Worm (Caenorhabditis elegans) whole organism, late embryonic: ENCODE measurements around the gene sto-1.

Experiments
- C08G9.2 ChIP-seq: sonication (generic microtip); optimal IDR thresholded peaks from 2 replicates; lab custom pipeline; 2016; ENCODE audit warnings: mild to moderate bottlenecking, missing genetic modification characterization, moderate library complexity, missing compliant biosample characterization
- C38D4.7 ChIP-seq: fragments of 200-800 bp; sonication (Bioruptor generic); optimal IDR thresholded peaks from 2 replicates; lab custom pipeline; 2018; ENCODE audit warnings: mild to moderate bottlenecking, missing genetic modification characterization, moderate library complexity, missing compliant biosample characterization
- F13H6.1 ChIP-seq: sonication (generic microtip); optimal IDR thresholded peaks from 2 replicates; lab custom pipeline; 2016; ENCODE audit warnings: missing genetic modification characterization, missing compliant biosample characterization
- Y22D7AL.16 ChIP-seq: sonication (generic microtip); optimal IDR thresholded peaks from 2 replicates; lab custom pipeline; 2016; ENCODE audit warnings: missing genetic modification characterization, missing compliant biosample characterization
- ama-1 ChIP-seq: fragments of 150-350 bp; optimal IDR thresholded peaks from 2 replicates; lab custom pipeline; 2014
- ceh-14 ChIP-seq: sonication (generic microtip); optimal IDR thresholded peaks from 2 replicates; lab custom pipeline; 2016; ENCODE audit warnings: missing genotype, missing genetic modification characterization, missing compliant biosample characterization
- ceh-19 ChIP-seq: fragments of 200-800 bp; sonication (Bioruptor generic); optimal IDR thresholded peaks from 2 replicates; lab custom pipeline; 2018; ENCODE audit warnings: mild to moderate bottlenecking, missing genetic modification characterization, missing compliant biosample characterization
- ceh-2 ChIP-seq: sonication (generic microtip); optimal IDR thresholded peaks from 2 replicates; lab custom pipeline; 2016; ENCODE audit warnings: missing genotype, missing genetic modification characterization, missing compliant biosample characterization
- ceh-22 ChIP-seq: sonication (generic microtip); optimal IDR thresholded peaks from 2 replicates; lab custom pipeline; 2017; ENCODE audit warnings: missing biosample characterization, missing genetic modification characterization
- ceh-30 ChIP-seq: fragments of 150-350 bp; optimal IDR thresholded peaks from 2 replicates; lab custom pipeline; 2014; ENCODE audit warnings: missing biosample characterization, missing genetic modification characterization
- ceh-48 ChIP-seq: sonication (generic microtip); optimal IDR thresholded peaks from 2 replicates; lab custom pipeline; 2016; ENCODE audit warnings: missing genetic modification characterization, inconsistent platforms, missing compliant biosample characterization
- ceh-6 ChIP-seq: fragments of 200-800 bp; sonication (Bioruptor generic); optimal IDR thresholded peaks from 2 replicates; lab custom pipeline; 2018; ENCODE audit warnings: mild to moderate bottlenecking, missing genetic modification characterization, missing compliant biosample characterization
- ceh-9 ChIP-seq: sonication (generic microtip); optimal IDR thresholded peaks from 2 replicates; lab custom pipeline; 2016; ENCODE audit warnings: mild to moderate bottlenecking, missing genetic modification characterization, inconsistent platforms, missing compliant biosample characterization
- che-1 ChIP-seq: sonication (generic microtip); optimal IDR thresholded peaks from 2 replicates; lab custom pipeline; 2016; ENCODE audit warnings: mild to moderate bottlenecking, missing genetic modification characterization, missing compliant biosample characterization
- dmd-4 ChIP-seq: sonication (generic microtip); optimal IDR thresholded peaks from 2 replicates; lab custom pipeline; 2016; ENCODE audit warnings: borderline replicate concordance, missing genetic modification characterization, missing compliant biosample characterization
- elt-2 ChIP-seq: sonication (generic microtip); optimal IDR thresholded peaks from 2 replicates; lab custom pipeline; 2016; ENCODE audit warnings: missing genetic modification reagents, missing genetic modification characterization, missing compliant biosample characterization
- elt-4 ChIP-seq: sonication (generic microtip); optimal IDR thresholded peaks from 2 replicates; lab custom pipeline; 2016; ENCODE audit warnings: missing genetic modification characterization, missing compliant biosample characterization
- ets-4 ChIP-seq: sonication (generic microtip); optimal IDR thresholded peaks from 2 replicates; lab custom pipeline; 2016; ENCODE audit warnings: missing genetic modification characterization, missing compliant biosample characterization
- hlh-30 ChIP-seq: sonication (generic microtip); optimal IDR thresholded peaks from 2 replicates; lab custom pipeline; 2017; ENCODE audit warnings: antibody characterized with exemption, missing genetic modification characterization, missing compliant biosample characterization; ENCODE audit not compliant: insufficient read depth
- lim-6 ChIP-seq: sonication (generic microtip); optimal IDR thresholded peaks from 2 replicates; lab custom pipeline; 2016; ENCODE audit warnings: missing genetic modification characterization, missing compliant biosample characterization
- lin-11 ChIP-seq: fragments of 200-800 bp; sonication (Bioruptor generic); optimal IDR thresholded peaks from 2 replicates; lab custom pipeline; 2018; ENCODE audit warnings: mild to moderate bottlenecking, missing genetic modification characterization, missing compliant biosample characterization
- madf-2 ChIP-seq: sonication (generic microtip); optimal IDR thresholded peaks from 2 replicates; lab custom pipeline; 2017; ENCODE audit warnings: missing genetic modification characterization, missing compliant biosample characterization
- mec-3 ChIP-seq: sonication (generic microtip); optimal IDR thresholded peaks from 2 replicates; lab custom pipeline; 2016; ENCODE audit warnings: borderline replicate concordance, missing genetic modification characterization, missing compliant biosample characterization
- nhr-11 ChIP-seq: fragments of 150-350 bp; optimal IDR thresholded peaks from 2 replicates; lab custom pipeline; 2014; ENCODE audit warnings: missing biosample characterization, missing genetic modification characterization
- nhr-232 ChIP-seq: sonication (generic microtip); optimal IDR thresholded peaks from 2 replicates; lab custom pipeline; 2016; ENCODE audit warnings: missing genetic modification characterization, missing compliant biosample characterization
- npax-4 ChIP-seq: sonication (generic microtip); optimal IDR thresholded peaks from 2 replicates; lab custom pipeline; 2016; ENCODE audit warnings: missing genetic modification characterization, missing compliant biosample characterization
- odd-2 ChIP-seq: sonication (generic microtip); optimal IDR thresholded peaks from 2 replicates; lab custom pipeline; 2017; ENCODE audit warnings: antibody characterized with exemption, mild to moderate bottlenecking, missing genetic modification characterization, missing compliant biosample characterization
- pqm-1 ChIP-seq: sonication (generic microtip); optimal IDR thresholded peaks from 2 replicates; lab custom pipeline; 2016; ENCODE audit warnings: missing genetic modification characterization, missing compliant biosample characterization
- pros-1 ChIP-seq: fragments of 150-350 bp; optimal IDR thresholded peaks from 2 replicates; lab custom pipeline; 2014; ENCODE audit warnings: missing biosample characterization, missing genetic modification reagents, missing genetic modification characterization
- rnt-1 ChIP-seq: sonication (generic microtip); optimal IDR thresholded peaks from 2 replicates; lab custom pipeline; 2016; ENCODE audit warnings: missing genetic modification characterization, missing compliant biosample characterization
- sdc-2 ChIP-seq: sonication (generic microtip); optimal IDR thresholded peaks from 2 replicates; lab custom pipeline; 2016; ENCODE audit warnings: missing genotype, missing genetic modification characterization, missing compliant biosample characterization
- syd-9 ChIP-seq: sonication (generic microtip); optimal IDR thresholded peaks from 2 replicates; lab custom pipeline; 2016; ENCODE audit warnings: mild to moderate bottlenecking, missing genetic modification characterization, moderate library complexity, missing compliant biosample characterization
- tbx-2 ChIP-seq: sonication (generic microtip); optimal IDR thresholded peaks from 2 replicates; lab custom pipeline; 2016; ENCODE audit warnings: missing genetic modification characterization, missing compliant biosample characterization
- unc-42 ChIP-seq: sonication (generic microtip); optimal IDR thresholded peaks from 2 replicates; lab custom pipeline; 2016; ENCODE audit warnings: missing genotype, missing genetic modification characterization, missing compliant biosample characterization
- unc-55 ChIP-seq: sonication (generic microtip); optimal IDR thresholded peaks from 2 replicates; lab custom pipeline; 2017; ENCODE audit warnings: missing biosample characterization, missing genetic modification reagents, missing genetic modification characterization
- zip-5 ChIP-seq: sonication (generic microtip); optimal IDR thresholded peaks from 2 replicates; lab custom pipeline; 2016; ENCODE audit warnings: missing genetic modification characterization, missing compliant biosample characterization
- ztf-16 ChIP-seq: sonication (generic microtip); optimal IDR thresholded peaks from 2 replicates; lab custom pipeline; 2017; ENCODE audit warnings: missing genetic modification characterization, missing compliant biosample characterization

sto-1 gene

ce11 chrX:7583930-7584329 is 21.3 kb downstream of the sto-1 start:
- TF ChIP-seq mec-3 (tag; lab: Kevin White, UChicago) (no peak), dmd-4 (no peak), ets-4 (tag; lab: Kevin White, UChicago) (no peak)
- TF ChIP-seq, all 69 proteins: peak for 0

DNA sequence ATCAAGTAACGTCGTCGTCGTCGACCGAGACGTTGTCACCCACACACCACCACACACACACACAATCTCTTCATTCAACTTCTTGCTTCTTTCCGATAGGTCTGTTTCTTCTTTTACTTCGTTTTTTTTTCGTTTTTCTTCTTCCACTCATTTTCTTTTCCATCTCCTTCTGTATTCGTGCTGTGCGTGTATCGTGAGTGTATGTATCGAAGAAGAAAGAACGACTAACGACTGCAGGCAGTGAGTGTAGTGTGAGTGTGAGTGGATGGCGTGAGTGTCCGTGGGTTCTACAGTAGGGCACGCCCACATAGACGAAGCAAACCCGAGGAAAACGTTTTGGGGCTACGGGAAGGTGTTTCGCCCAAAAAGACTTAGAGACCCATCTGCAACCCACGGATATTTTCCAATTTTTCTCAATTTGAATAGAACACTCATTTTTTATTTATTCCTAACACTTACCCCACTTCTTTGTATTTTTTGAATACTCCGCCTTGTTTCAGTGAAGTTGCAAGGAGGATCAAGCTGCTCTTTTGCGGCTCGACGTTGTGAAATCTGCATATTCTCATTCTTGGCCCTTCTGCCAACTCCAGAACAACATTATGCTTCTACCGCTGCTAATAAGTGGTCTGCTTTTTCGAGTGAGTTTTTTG is 23.1 kb downstream of the sto-1 start, which contains the start of gene adt-2:
Gene adt-2 (plus strand): TSS at position 600 of the 650 bp plus-strand sequence.
- TF ChIP-seq ceh-6 (no peak), lim-6 (tag; lab: Kevin White, UChicago) (no peak), pqm-1 (tag; lab: Kevin White, UChicago) (no peak), lin-11 (tag; lab: Kevin White, UChicago) (no peak), F13H6.1 (tag; lab: Kevin White, UChicago) (no peak), unc-55 (GFP tag; lab: Kevin White, UChicago) (no peak), syd-9 (no peak), ama-1 (lab: Kevin White, UChicago) (no peak), che-1 (no peak), mec-3 (tag; lab: Kevin White, UChicago) (no peak), zip-5 (tag; lab: Kevin White, UChicago) (no peak), unc-42 (tag; lab: Kevin White, UChicago) (no peak)
- TF ChIP-seq, all 69 proteins: peak for 0

DNA sequence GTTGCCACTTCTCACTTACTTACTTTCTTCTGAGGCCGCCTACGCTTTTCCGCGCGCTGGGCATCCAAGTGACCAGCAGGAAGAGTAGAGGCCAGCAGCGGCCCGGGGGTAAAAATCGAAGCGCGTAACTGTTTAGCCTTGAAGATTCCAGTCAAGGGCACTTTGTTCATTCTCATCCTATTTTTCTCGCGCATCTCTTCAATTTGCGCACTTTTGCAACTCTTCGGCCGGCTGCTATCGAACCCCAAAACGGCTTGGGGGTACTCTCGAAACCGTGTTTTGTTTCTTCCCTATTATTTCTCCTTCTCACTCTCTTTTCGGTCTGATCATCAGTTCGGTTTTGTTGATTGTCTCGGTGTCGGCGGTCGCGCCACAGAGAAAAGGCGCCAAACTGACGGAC is 24.0 kb downstream of the sto-1 start:
- peak; percentile 29 for TF ChIP-seq C08G9.2 (tag; lab: Kevin White, UChicago)
- no peak for TF ChIP-seq elt-4 (tag; lab: Kevin White, UChicago)

DNA sequence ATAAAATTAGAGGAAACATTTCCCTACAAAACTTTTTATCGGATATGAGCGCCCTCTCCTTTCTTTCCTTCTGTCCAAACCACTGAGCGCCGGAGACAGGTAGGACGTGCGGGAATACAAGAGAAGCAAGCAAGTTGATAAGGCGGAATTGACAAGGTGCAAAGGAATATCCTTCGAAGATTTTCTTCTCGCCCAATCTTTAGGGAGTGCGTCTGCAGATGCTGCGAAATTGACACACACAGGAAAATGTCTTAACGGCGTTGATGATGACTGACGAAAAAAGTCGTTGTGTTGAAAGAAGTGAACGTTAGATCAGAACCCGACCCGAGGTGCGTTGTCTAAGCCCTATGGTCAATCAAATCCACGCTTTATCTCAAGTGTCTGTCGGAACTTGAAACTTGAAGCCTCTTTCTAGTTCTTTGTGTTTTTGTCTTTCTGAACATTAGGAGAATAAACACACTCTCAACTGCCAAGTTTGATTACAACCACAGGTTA is 25.2 kb downstream of the sto-1 start:
- no peak for TF ChIP-seq ceh-9 (tag; lab: Kevin White, UChicago)
- no peak for TF ChIP-seq ceh-19
- TF ChIP-seq tbx-2, result no peak
- no peak for TF ChIP-seq syd-9
- TF ChIP-seq Y22D7AL.16 (tag; lab: Kevin White, UChicago), result no peak
- TF ChIP-seq C38D4.7 (GFP tag; lab: Kevin White, UChicago), result no peak
- no peak for TF ChIP-seq ceh-30 (tag; lab: Kevin White, UChicago)
- TF ChIP-seq nhr-11 (tag; lab: Kevin White, UChicago), result no peak
- no peak for TF ChIP-seq ceh-48 (tag; lab: Kevin White, UChicago)
- TF ChIP-seq pros-1, result no peak
- no peak for TF ChIP-seq ceh-14 (tag; lab: Kevin White, UChicago)
- no peak for TF ChIP-seq madf-2
- TF ChIP-seq lim-6 (tag; lab: Kevin White, UChicago), result no peak
- no peak for TF ChIP-seq hlh-30 (tag; lab: Kevin White, UChicago)
- TF ChIP-seq ets-4 (tag; lab: Kevin White, UChicago), result no peak

ce11 chrX:7590756-7591155 is 28.1 kb downstream of the sto-1 start:
- TF ChIP-seq C38D4.7 (GFP tag; lab: Kevin White, UChicago) (no peak), ceh-2 (tag; lab: Kevin White, UChicago) (no peak), ztf-16 (tag; lab: Kevin White, UChicago) (no peak), ceh-9 (tag; lab: Kevin White, UChicago) (no peak), rnt-1 (tag; lab: Kevin White, UChicago) (no peak), elt-2 (tag; lab: Kevin White, UChicago) (no peak), ceh-30 (tag; lab: Kevin White, UChicago) (no peak), npax-4 (no peak), odd-2 (no peak), ceh-6 (no peak), lin-11 (tag; lab: Kevin White, UChicago) (no peak), nhr-232 (tag; lab: Kevin White, UChicago) (no peak), syd-9 (no peak), sdc-2 (tag; lab: Kevin White, UChicago) (no peak), ceh-22 (tag; lab: Kevin White, UChicago) (no peak), lim-6 (tag; lab: Kevin White, UChicago) (no peak), ceh-14 (tag; lab: Kevin White, UChicago) (no peak), elt-4 (tag; lab: Kevin White, UChicago) (no peak), F13H6.1 (tag; lab: Kevin White, UChicago) (no peak)
